Fruit fly (Drosophila melanogaster): ENCODE data around the gene rdgA.

rdgA gene

dm6 chrX:9047725-9048384 is 141.0 kb downstream of the rdgA start:
- no peak for TF ChIP-seq CG10348 (GFP tag; IDR thresholded peaks at IDR 0.05)
- TF ChIP-seq CG9948 (tag; optimal IDR thresholded peaks at IDR 0.05): peak; percentile 90
- peak; percentile 72 for TF ChIP-seq Pif1B (GFP tag; optimal IDR thresholded peaks at IDR 0.05)
- peak; percentile 78 for TF ChIP-seq EcR (GFP tag; optimal IDR thresholded peaks at IDR 0.05)
- peak; percentile 88 for TF ChIP-seq CG14655 (GFP tag; optimal IDR thresholded peaks at IDR 0.05)
- peak; percentile 60 for TF ChIP-seq Snoo (tag; optimal IDR thresholded peaks at IDR 0.05)
- peak; percentile 31 for TF ChIP-seq gl (tag; optimal IDR thresholded peaks at IDR 0.05)
- TF ChIP-seq rn (GFP tag; IDR thresholded peaks at IDR 0.05): 0 out of 2 replicates have a peak, but pooled peaks have one; percentile 19
- peak; percentile 94 for TF ChIP-seq CG8159 (tag; optimal IDR thresholded peaks at IDR 0.05)
- TF ChIP-seq CG32121 (GFP tag; IDR thresholded peaks at IDR 0.05): peak; percentile 57; the same call in 1 of the 2 replicates
- TF ChIP-seq CG8301 (tag; optimal IDR thresholded peaks at IDR 0.05): peak; percentile 83
- peak; percentile 86 for TF ChIP-seq CG17806 (tag; optimal IDR thresholded peaks at IDR 0.05)
- peak; percentile 62; the same call in 1 of the 2 replicates for TF ChIP-seq CG12605 (GFP tag; IDR thresholded peaks at IDR 0.05)
- peak; percentile 78; the same call in 2 of the 3 replicates for TF ChIP-seq CG4496 (GFP tag; IDR thresholded peaks at IDR 0.05)
- peak; percentile 52; the same call in 1 of the 3 replicates for TF ChIP-seq fd96Ca (GFP tag; IDR thresholded peaks at IDR 0.05)
- TF ChIP-seq Pif1A (GFP tag; optimal IDR thresholded peaks at IDR 0.05): peak; percentile 76
- peak; percentile 84 for TF ChIP-seq CG34367 (tag; optimal IDR thresholded peaks at IDR 0.05)
- TF ChIP-seq CG13204 (GFP tag; optimal IDR thresholded peaks at IDR 0.05): peak; percentile 96
- no peak for TF ChIP-seq Ets98B (GFP tag; IDR thresholded peaks at IDR 0.05)
- peak; percentile 75 for TF ChIP-seq D1 (tag; optimal IDR thresholded peaks at IDR 0.05)
- peak; percentile 92 for TF ChIP-seq CG15710 (tag; optimal IDR thresholded peaks at IDR 0.05)

- TF ChIP-seq CG8159 (tag; optimal IDR thresholded peaks at IDR 0.05) (peak; percentile 40), CG4496 (GFP tag; IDR thresholded peaks at IDR 0.05) (no peak), Snoo (tag; optimal IDR thresholded peaks at IDR 0.05) (no peak), rn (GFP tag; IDR thresholded peaks at IDR 0.05) (no peak), CG13204 (GFP tag; optimal IDR thresholded peaks at IDR 0.05) (no peak), CG17806 (tag; optimal IDR thresholded peaks at IDR 0.05) (peak; percentile 27), Pif1B (GFP tag; optimal IDR thresholded peaks at IDR 0.05) (no peak), CG12605 (GFP tag; IDR thresholded peaks at IDR 0.05) (no peak), CG14655 (GFP tag; optimal IDR thresholded peaks at IDR 0.05) (peak; percentile 38), CG10348 (GFP tag; IDR thresholded peaks at IDR 0.05) (no peak), CG8301 (tag; optimal IDR thresholded peaks at IDR 0.05) (peak; percentile 22), CG34367 (tag; optimal IDR thresholded peaks at IDR 0.05) (no peak), fd96Ca (GFP tag; IDR thresholded peaks at IDR 0.05) (no peak), Pif1A (GFP tag; optimal IDR thresholded peaks at IDR 0.05) (no peak), CG9948 (tag; optimal IDR thresholded peaks at IDR 0.05) (peak; percentile 28), EcR (GFP tag; optimal IDR thresholded peaks at IDR 0.05) (no peak), CG15710 (tag; optimal IDR thresholded peaks at IDR 0.05) (peak; percentile 20), CG32121 (GFP tag; IDR thresholded peaks at IDR 0.05) (no peak), Ets98B (GFP tag; IDR thresholded peaks at IDR 0.05) (no peak), gl (tag; optimal IDR thresholded peaks at IDR 0.05) (no peak), D1 (tag; optimal IDR thresholded peaks at IDR 0.05) (no peak)
Observed at dm6 chrX:9048385-9048750, 141.5 kb downstream of the rdgA start.

dm6 chrX:9048941-9049340 is 142.1 kb downstream of the rdgA start:
- TF ChIP-seq CG17806 (tag; optimal IDR thresholded peaks at IDR 0.05) (no peak), CG12605 (GFP tag; IDR thresholded peaks at IDR 0.05) (no peak), rn (GFP tag; IDR thresholded peaks at IDR 0.05) (no peak), CG15710 (tag; optimal IDR thresholded peaks at IDR 0.05) (no peak), Pif1B (GFP tag; optimal IDR thresholded peaks at IDR 0.05) (no peak), Ets98B (GFP tag; IDR thresholded peaks at IDR 0.05) (no peak), CG8301 (tag; optimal IDR thresholded peaks at IDR 0.05) (no peak), CG10348 (GFP tag; IDR thresholded peaks at IDR 0.05) (no peak), CG13204 (GFP tag; optimal IDR thresholded peaks at IDR 0.05) (no peak), CG8159 (tag; optimal IDR thresholded peaks at IDR 0.05) (no peak), gl (tag; optimal IDR thresholded peaks at IDR 0.05) (no peak), CG4496 (GFP tag; IDR thresholded peaks at IDR 0.05) (no peak), CG14655 (GFP tag; optimal IDR thresholded peaks at IDR 0.05) (no peak), CG9948 (tag; optimal IDR thresholded peaks at IDR 0.05) (no peak)

- TF ChIP-seq Pif1B (GFP tag; optimal IDR thresholded peaks at IDR 0.05): peak; percentile 74
- peak; percentile 88 for TF ChIP-seq CG4496 (GFP tag; IDR thresholded peaks at IDR 0.05)
- TF ChIP-seq D1 (tag; optimal IDR thresholded peaks at IDR 0.05): peak; percentile 64
- peak; percentile 87 for TF ChIP-seq CG32121 (GFP tag; IDR thresholded peaks at IDR 0.05)
- TF ChIP-seq Snoo (tag; optimal IDR thresholded peaks at IDR 0.05): peak; percentile 83
- TF ChIP-seq CG9948 (tag; optimal IDR thresholded peaks at IDR 0.05): peak; percentile 82
- peak; percentile 86 for TF ChIP-seq CG15710 (tag; optimal IDR thresholded peaks at IDR 0.05)
- peak; percentile 88 for TF ChIP-seq CG14655 (GFP tag; optimal IDR thresholded peaks at IDR 0.05)
- TF ChIP-seq CG12605 (GFP tag; IDR thresholded peaks at IDR 0.05): peak; percentile 81
- TF ChIP-seq Pif1A (GFP tag; optimal IDR thresholded peaks at IDR 0.05): peak; percentile 72
- TF ChIP-seq rn (GFP tag; IDR thresholded peaks at IDR 0.05): peak; percentile 65; the same call in 1 of the 2 replicates
- TF ChIP-seq EcR (GFP tag; optimal IDR thresholded peaks at IDR 0.05): peak; percentile 4
- TF ChIP-seq CG13204 (GFP tag; optimal IDR thresholded peaks at IDR 0.05): peak; percentile 54
- TF ChIP-seq CG8301 (tag; optimal IDR thresholded peaks at IDR 0.05): peak; percentile 88
- TF ChIP-seq CG34367 (tag; optimal IDR thresholded peaks at IDR 0.05): peak; percentile 83
- peak; percentile 83 for TF ChIP-seq Ets98B (GFP tag; IDR thresholded peaks at IDR 0.05)
- no peak for TF ChIP-seq CG10348 (GFP tag; IDR thresholded peaks at IDR 0.05)
- peak; percentile 86 for TF ChIP-seq CG8159 (tag; optimal IDR thresholded peaks at IDR 0.05)
- peak; percentile 83 for TF ChIP-seq CG17806 (tag; optimal IDR thresholded peaks at IDR 0.05)
- peak; percentile 62 for TF ChIP-seq gl (tag; optimal IDR thresholded peaks at IDR 0.05)
- peak; percentile 79 for TF ChIP-seq fd96Ca (GFP tag; IDR thresholded peaks at IDR 0.05)
Observed at dm6 chrX:9060078-9060477, 153.2 kb downstream of the rdgA start.

dm6 chrX:9061299-9061698 is 154.4 kb downstream of the rdgA start:
- TF ChIP-seq CG8159 (tag; optimal IDR thresholded peaks at IDR 0.05) (peak; percentile 46), CG34367 (tag; optimal IDR thresholded peaks at IDR 0.05) (no peak), EcR (GFP tag; optimal IDR thresholded peaks at IDR 0.05) (peak; percentile 62), CG9948 (tag; optimal IDR thresholded peaks at IDR 0.05) (peak; percentile 6), Pif1A (GFP tag; optimal IDR thresholded peaks at IDR 0.05) (peak; percentile 53), D1 (tag; optimal IDR thresholded peaks at IDR 0.05) (no peak), fd96Ca (GFP tag; IDR thresholded peaks at IDR 0.05) (peak; percentile 31; the same call in 1 of the 3 replicates), rn (GFP tag; IDR thresholded peaks at IDR 0.05) (no peak), CG32121 (GFP tag; IDR thresholded peaks at IDR 0.05) (peak; percentile 48), CG14655 (GFP tag; optimal IDR thresholded peaks at IDR 0.05) (peak; percentile 32), Pif1B (GFP tag; optimal IDR thresholded peaks at IDR 0.05) (peak; percentile 22), CG4496 (GFP tag; IDR thresholded peaks at IDR 0.05) (no peak), CG8301 (tag; optimal IDR thresholded peaks at IDR 0.05) (peak; percentile 28), Ets98B (GFP tag; IDR thresholded peaks at IDR 0.05) (peak; percentile 12; the same call in 1 of the 2 replicates), Snoo (tag; optimal IDR thresholded peaks at IDR 0.05) (no peak), CG15710 (tag; optimal IDR thresholded peaks at IDR 0.05) (peak; percentile 3)
